Fruit fly (Drosophila melanogaster) whole organism, embryonic: Measurements from ENCODE around the gene sbr.

Experiments
- CG10321 ChIP-seq: fragments of 200-800 bp; sonication (Bioruptor generic); IDR thresholded peaks from 2 replicates; pipeline ENCODE4 v1.3.6; 2022; ENCODE audit warnings: missing biosample characterization, missing genetic modification characterization
- CG10431 ChIP-seq: fragments of 200-800 bp; sonication (Bioruptor generic); optimal IDR thresholded peaks from 3 replicates; lab custom pipeline; 2018; ENCODE audit warnings: missing biosample characterization, mild to moderate bottlenecking, missing genetic modification characterization
- CG10654 ChIP-seq: fragments of 200-800 bp; sonication (Bioruptor generic); optimal IDR thresholded peaks from 2 replicates; lab custom pipeline; 2016; ENCODE audit warnings: missing biosample characterization, missing genetic modification characterization
- CG11723 ChIP-seq: fragments of 200-800 bp; sonication (Bioruptor generic); optimal IDR thresholded peaks from 2 replicates; lab custom pipeline; 2017; ENCODE audit warnings: missing biosample characterization, mild to moderate bottlenecking, missing genetic modification characterization
- CG14667 ChIP-seq: fragments of 200-800 bp; sonication (Bioruptor generic); IDR thresholded peaks from 2 replicates; pipeline ENCODE4 v1.3.6; 2022; ENCODE audit warnings: missing biosample characterization, missing genetic modification characterization
- CG1832 ChIP-seq: fragments of 200-800 bp; sonication (Bioruptor generic); optimal IDR thresholded peaks from 2 replicates; lab custom pipeline; 2017; ENCODE audit warnings: missing biosample characterization, mild to moderate bottlenecking, missing genetic modification characterization, inconsistent platforms
- CG31365 ChIP-seq: fragments of 200-800 bp; sonication (Bioruptor generic); optimal IDR thresholded peaks from 2 replicates; lab custom pipeline; 2018; ENCODE audit warnings: missing biosample characterization, mild to moderate bottlenecking, missing genetic modification characterization
- CG4707 ChIP-seq: fragments of 200-800 bp; sonication (Bioruptor generic); optimal IDR thresholded peaks from 2 replicates; lab custom pipeline; 2018; ENCODE audit warnings: missing biosample characterization, mild to moderate bottlenecking, missing genetic modification characterization, moderate library complexity
- CG5180 ChIP-seq: fragments of 200-800 bp; sonication (Bioruptor generic); optimal IDR thresholded peaks from 3 replicates; lab custom pipeline; 2017; ENCODE audit warnings: missing biosample characterization, missing genetic modification characterization, mild to moderate bottlenecking, moderate library complexity, missing genetic modification reagents
- CG6689 ChIP-seq: fragments of 200-800 bp; sonication (Bioruptor generic); IDR thresholded peaks from 2 replicates; pipeline ENCODE4 v1.3.6; 2022; ENCODE audit warnings: missing biosample characterization, missing genetic modification characterization
- CG6791 ChIP-seq: fragments of 200-800 bp; sonication (Bioruptor generic); IDR thresholded peaks from 3 replicates; pipeline ENCODE4 v1.3.6; 2022; ENCODE audit warnings: missing biosample characterization, missing genetic modification characterization; ENCODE audit not compliant: partially characterized antibody
- CG7357 ChIP-seq: fragments of 200-800 bp; sonication (Bioruptor generic); IDR thresholded peaks from 3 replicates; pipeline ENCODE4 v1.3.6; 2022; ENCODE audit warnings: missing biosample characterization, missing genetic modification characterization
- CG7556 ChIP-seq: fragments of 200-800 bp; sonication (Bioruptor generic); optimal IDR thresholded peaks from 2 replicates; lab custom pipeline; 2017; ENCODE audit warnings: missing biosample characterization, mild to moderate bottlenecking, missing genetic modification characterization
- CG8281 ChIP-seq: fragments of 200-800 bp; sonication (Bioruptor generic); optimal IDR thresholded peaks from 2 replicates; lab custom pipeline; 2018; ENCODE audit warnings: missing biosample characterization, mild to moderate bottlenecking, missing genetic modification characterization, moderate library complexity
- CG8290 ChIP-seq, 3 experiments: fragments of 200-800 bp; sonication (Bioruptor generic); optimal IDR thresholded peaks; 2 replicates each; lab custom pipeline; 2016 to 2019; ENCODE audit warnings: missing biosample characterization in 3 of 3, missing genetic modification characterization in 3 of 3, mild to moderate bottlenecking in 2 of 3, moderate library complexity in 1 of 3
- Dbx ChIP-seq: fragments of 200-800 bp; sonication (Bioruptor generic); IDR thresholded peaks from 3 replicates; pipeline ENCODE4 v1.3.6; 2022; ENCODE audit warnings: missing biosample characterization, missing genetic modification characterization
- Pdp1 ChIP-seq, 2 experiments: fragments of 200-800 bp; sonication (Bioruptor generic); optimal IDR thresholded peaks; 3 replicates each; lab custom pipeline; 2016; ENCODE audit warnings: missing biosample characterization in 2 of 2, missing genetic modification characterization in 2 of 2, mild to moderate bottlenecking in 1 of 2, moderate library complexity in 1 of 2
- Sry-δ ChIP-seq: fragments of 200-800 bp; sonication (Bioruptor generic); optimal IDR thresholded peaks from 2 replicates; lab custom pipeline; 2016; ENCODE audit warnings: missing biosample characterization, missing genetic modification characterization
- Stat92E ChIP-seq, 3 experiments: fragments of >200 bp in 2 of 3; fragments of 200-800 bp in 1 of 3; sonication (Bioruptor generic) in 1 of 3; optimal IDR thresholded peaks; 2 replicates each; lab custom pipeline; 2017 to 2019; ENCODE audit warnings: missing biosample characterization in 3 of 3, missing genetic modification characterization in 3 of 3, mild to moderate bottlenecking in 1 of 3, moderate library complexity in 1 of 3
- TFAM ChIP-seq: fragments of 200-800 bp; sonication (Bioruptor generic); optimal IDR thresholded peaks from 2 replicates; lab custom pipeline; 2017; ENCODE audit warnings: missing biosample characterization, missing genetic modification characterization, inconsistent platforms
- bigmax ChIP-seq: fragments of 200-800 bp; sonication (Bioruptor generic); optimal IDR thresholded peaks from 2 replicates; lab custom pipeline; 2018; ENCODE audit warnings: missing biosample characterization, mild to moderate bottlenecking, missing genetic modification characterization
- ci ChIP-seq: fragments of 200-800 bp; sonication (Bioruptor generic); IDR thresholded peaks from 3 replicates; pipeline ENCODE4 v1.3.6; 2022; ENCODE audit warnings: missing biosample characterization, missing genetic modification characterization
- fd3F ChIP-seq: fragments of 200-800 bp; sonication (Bioruptor generic); optimal IDR thresholded peaks from 2 replicates; lab custom pipeline; 2018; ENCODE audit warnings: missing biosample characterization, mild to moderate bottlenecking, missing genetic modification characterization, moderate library complexity
- h ChIP-seq: fragments of >200 bp; optimal IDR thresholded peaks from 2 replicates; lab custom pipeline; 2017
- hb ChIP-seq: fragments of 200-800 bp; sonication (Bioruptor generic); IDR thresholded peaks from 3 replicates; pipeline ENCODE4 v1.3.6; 2022; ENCODE audit warnings: missing biosample characterization, missing genetic modification characterization; ENCODE audit not compliant: partially characterized antibody
- her ChIP-seq: fragments of 200-800 bp; sonication (Bioruptor generic); optimal IDR thresholded peaks from 2 replicates; lab custom pipeline; 2016; ENCODE audit warnings: missing biosample characterization, missing genetic modification characterization
- insv ChIP-seq, 2 experiments: fragments of 200-800 bp; sonication (Bioruptor generic); optimal IDR thresholded peaks; 3 replicates each; lab custom pipeline; 2016 to 2018; ENCODE audit warnings: missing biosample characterization in 2 of 2, missing genetic modification characterization in 2 of 2
- ken ChIP-seq: fragments of 200-800 bp; sonication (Bioruptor generic); IDR thresholded peaks from 3 replicates; pipeline ENCODE4 v1.3.6; 2022; ENCODE audit warnings: missing biosample characterization, missing genetic modification characterization
- onecut ChIP-seq: fragments of 200-800 bp; sonication (Bioruptor generic); IDR thresholded peaks from 2 replicates; pipeline ENCODE4 v1.3.6; 2022; ENCODE audit warnings: missing biosample characterization, missing genetic modification characterization
- pfk ChIP-seq: fragments of 200-800 bp; sonication (Bioruptor generic); optimal IDR thresholded peaks from 2 replicates; lab custom pipeline; 2018; ENCODE audit warnings: missing biosample characterization, mild to moderate bottlenecking, missing genetic modification characterization, moderate library complexity
- sens ChIP-seq: fragments of 200-800 bp; sonication (Bioruptor generic); peaks from one replicate; lab custom pipeline; 2016; ENCODE audit warnings: missing biosample characterization, missing genetic modification characterization
- sug ChIP-seq: fragments of 200-800 bp; optimal IDR thresholded peaks from 2 replicates; lab custom pipeline; 2019; ENCODE audit warnings: missing biosample characterization, mild to moderate bottlenecking, missing genetic modification characterization, moderate library complexity
- wdn ChIP-seq: fragments of 200-800 bp; sonication (Bioruptor generic); IDR thresholded peaks from 2 replicates; pipeline ENCODE4 v1.3.6; 2022; ENCODE audit warnings: missing biosample characterization, missing genetic modification characterization
- zen2 ChIP-seq: fragments of 200-800 bp; sonication (Bioruptor generic); IDR thresholded peaks from 3 replicates; pipeline ENCODE4 v1.3.6; 2022; ENCODE audit warnings: missing biosample characterization, missing genetic modification characterization; ENCODE audit not compliant: partially characterized antibody

The sbr gene

DNA sequence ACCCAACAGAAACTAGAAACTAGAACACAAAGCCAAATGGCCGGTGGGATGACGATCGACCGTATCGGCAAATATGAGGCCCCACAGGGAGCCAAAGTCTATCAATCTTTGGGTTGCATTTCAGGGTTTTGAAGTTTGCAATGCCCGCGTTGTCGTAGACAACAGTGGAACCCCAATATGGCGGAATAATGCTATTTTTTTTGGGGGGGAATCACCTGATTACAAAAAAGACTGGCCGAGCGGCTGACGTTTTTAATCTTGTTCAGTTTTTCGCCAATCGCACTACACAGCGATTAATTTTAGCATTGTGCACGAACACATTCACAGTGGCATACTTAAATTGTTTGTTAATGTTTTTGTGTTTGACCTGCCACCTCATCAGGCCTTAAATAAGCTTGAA is 29.6 kb upstream of the sbr start:
- peak; percentile 56 for TF ChIP-seq sug
- TF ChIP-seq CG4707 (GFP tag; lab: Kevin White, UChicago), result no peak
- TF ChIP-seq Sry-δ (GFP tag; lab: Kevin White, UChicago), result no peak
- no peak for TF ChIP-seq CG11723

DNA sequence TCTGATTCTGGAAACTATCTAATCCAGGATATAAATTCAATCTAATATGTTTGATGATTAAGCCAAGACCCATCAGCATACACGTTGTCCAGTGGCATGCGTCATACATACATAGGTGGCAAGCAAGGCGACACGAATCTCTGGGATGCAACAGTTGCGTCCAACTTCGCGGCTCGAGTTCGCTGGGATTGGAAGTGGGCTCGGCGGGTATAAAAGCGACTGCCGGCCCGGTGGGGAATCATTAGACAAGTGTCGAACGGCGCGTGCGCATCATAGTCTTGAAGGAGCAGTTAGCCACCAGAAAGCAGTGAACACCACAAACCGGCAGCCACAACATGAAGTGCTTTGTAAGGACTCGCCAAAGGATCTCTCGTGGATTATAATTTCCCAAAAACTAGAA is 22.2 kb upstream of the sbr start, which contains the start of gene CG2157:
TSS of gene CG2157 (plus strand) at position 240 of the 400 bp plus-strand sequence.
- TF ChIP-seq Pdp1 (GFP tag; optimal IDR thresholded peaks at IDR 0.05; lab: Kevin White, UChicago) (no peak), ken (0 out of 3 replicates have a peak, but pooled peaks have one; percentile 26), CG5180 (peak; percentile 95), h (no peak)

dm6 chrX:10867692-10868091 is 20.8 kb upstream of the sbr start:
- TF ChIP-seq zen2 (GFP tag; lab: Robert Waterston, UW), result no peak
- TF ChIP-seq CG10654 (GFP tag; lab: Kevin White, UChicago), result no peak
- TF ChIP-seq CG7357 (GFP tag; lab: Robert Waterston, UW), result no peak
- peak; percentile 92 for TF ChIP-seq CG8281 (tag; lab: Kevin White, UChicago)
- TF ChIP-seq Dbx (GFP tag; lab: Robert Waterston, UW), result 0 out of 3 replicates have a peak, but pooled peaks have one; percentile 6
- TF ChIP-seq sens (GFP tag; lab: Kevin White, UChicago), result peak; percentile 28
- no peak for TF ChIP-seq her
- TF ChIP-seq fd3F, result no peak
- TF ChIP-seq hb (GFP tag; lab: Robert Waterston, UW), result 0 out of 3 replicates have a peak, but pooled peaks have one; percentile 41
- TF ChIP-seq CG7556 (GFP tag; lab: Kevin White, UChicago), result no peak
- no peak for TF ChIP-seq CG31365
- TF ChIP-seq CG14667 (GFP tag; lab: Robert Waterston, UW), result no peak
- TF ChIP-seq sug, result no peak

dm6 chrX:10865580-10866331 is 18.9 kb upstream of the sbr start:
- TF ChIP-seq bigmax (GFP tag; lab: Kevin White, UChicago) (peak; percentile 74), CG6689 (GFP tag; lab: Robert Waterston, UW) (no peak), CG6791 (GFP tag; lab: Robert Waterston, UW) (0 out of 3 replicates have a peak, but pooled peaks have one; percentile 5), CG10321 (peak; percentile 85), CG8290 (GFP tag; optimal IDR thresholded peaks at IDR 0.05; lab: Kevin White, UChicago) (peak; percentile 31), CG8290 (tag; optimal IDR thresholded peaks at IDR 0.05; lab: Kevin White, UChicago) (peak in 1 of 2 experiments; percentile 13), wdn (GFP tag; lab: Robert Waterston, UW) (peak; percentile 36; the same call in 1 of the 2 replicates), Stat92E (GFP tag; optimal IDR thresholded peaks at IDR 0.05; lab: Kevin White, UChicago) (no peak), CG1832 (GFP tag; lab: Kevin White, UChicago) (peak; percentile 85), pfk (GFP tag; lab: Kevin White, UChicago) (peak; percentile 62), CG10431 (GFP tag; lab: Kevin White, UChicago) (peak; percentile 65), onecut (no peak), insv (GFP tag; optimal IDR thresholded peaks at IDR 0.05; lab: Kevin White, UChicago) (peak in 1 of 2 experiments; percentile 7), TFAM (GFP tag; lab: Kevin White, UChicago) (no peak), ci (GFP tag; lab: Robert Waterston, UW) (no peak)
